Worm (Caenorhabditis elegans): Measurements from ENCODE around the gene K01D12.15.

Gene K01D12.15

DNA sequence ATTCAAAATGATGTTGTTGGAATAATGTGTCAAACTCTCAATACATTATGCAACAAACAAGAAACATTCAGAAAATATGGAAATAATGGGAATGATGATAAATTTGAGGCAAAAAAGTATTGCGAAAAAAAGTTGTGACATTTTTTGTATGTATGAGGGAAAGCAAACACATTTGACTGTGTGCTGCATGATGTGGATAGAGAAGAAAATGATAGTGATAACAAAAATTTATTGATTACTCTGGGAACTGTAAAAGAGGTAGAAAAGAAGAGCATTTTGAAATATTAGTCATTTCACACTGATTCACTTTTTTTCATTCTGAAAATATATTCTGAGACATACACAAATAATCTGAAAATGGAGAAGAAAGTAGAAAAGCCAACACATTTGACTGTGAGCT, 38.4 kb upstream of the K01D12.15 start:
- TF ChIP-seq ceh-19 (GFP tag; optimal IDR thresholded peaks at IDR 0.05): no peak
- TF ChIP-seq tbx-7 (tag; optimal IDR thresholded peaks at IDR 0.05): no peak
- no peak for TF ChIP-seq ztf-16 (tag; optimal IDR thresholded peaks at IDR 0.05)
- TF ChIP-seq sdc-2 (tag; optimal IDR thresholded peaks at IDR 0.05): no peak
- TF ChIP-seq hlh-6 (tag; optimal IDR thresholded peaks at IDR 0.05): no peak

DNA sequence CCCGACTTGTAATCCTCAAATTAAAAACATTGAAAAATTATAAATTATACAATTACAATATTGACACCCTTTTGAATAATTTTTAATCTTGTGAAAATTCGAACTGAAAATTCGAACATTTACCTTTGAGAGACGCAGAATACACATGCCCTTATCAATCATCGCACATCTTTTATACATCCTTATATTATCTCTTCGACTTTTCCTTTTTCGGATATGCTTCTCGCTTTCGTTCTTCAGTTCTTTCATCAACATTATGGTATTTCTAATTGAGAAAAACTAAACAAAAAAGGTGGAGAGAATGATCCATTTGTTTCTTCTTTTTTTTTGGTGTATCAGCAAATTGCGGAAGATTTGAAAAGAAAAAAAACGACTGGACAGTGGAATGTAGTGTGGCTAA, 36.9 kb upstream of the K01D12.15 start:
- TF ChIP-seq fkh-10 (GFP tag; optimal IDR thresholded peaks at IDR 0.05): no peak
- no peak for TF ChIP-seq pqm-1 (tag; optimal IDR thresholded peaks at IDR 0.05)

DNA sequence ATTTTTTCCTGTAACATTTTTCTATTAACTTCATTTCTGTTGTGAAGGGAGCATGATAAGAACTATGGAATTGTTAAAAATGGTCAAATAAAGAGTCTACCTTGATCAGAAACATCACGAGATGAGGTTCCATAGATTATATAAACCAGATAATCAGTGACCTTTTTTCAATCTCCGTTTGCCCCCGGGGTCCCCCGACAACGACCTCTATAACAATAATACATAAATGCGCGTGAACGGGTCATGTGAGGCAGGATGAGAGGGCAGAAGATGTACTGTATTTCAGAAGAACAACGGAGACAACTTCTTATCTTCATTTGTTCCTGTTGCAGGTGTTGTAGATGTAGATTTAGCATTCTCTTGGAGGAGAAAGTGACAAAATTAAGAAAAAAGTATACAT, 34.4 kb upstream of the K01D12.15 start:
- TF ChIP-seq ref-2 (tag; optimal IDR thresholded peaks at IDR 0.05) (no peak), hlh-30 (tag; optimal IDR thresholded peaks at IDR 0.05; ENCODE audit: insufficient read depth) (no peak), ceh-19 (GFP tag; optimal IDR thresholded peaks at IDR 0.05) (no peak), pha-4 (tag; optimal IDR thresholded peaks at IDR 0.05) (no peak), dve-1 (tag; optimal IDR thresholded peaks at IDR 0.05) (no peak), ceh-6 (GFP tag; optimal IDR thresholded peaks at IDR 0.05) (no peak), gmeb-2 (tag; optimal IDR thresholded peaks at IDR 0.05) (no peak), dmd-4 (tag; optimal IDR thresholded peaks at IDR 0.05; ENCODE audit: borderline replicate concordance) (no peak)

DNA sequence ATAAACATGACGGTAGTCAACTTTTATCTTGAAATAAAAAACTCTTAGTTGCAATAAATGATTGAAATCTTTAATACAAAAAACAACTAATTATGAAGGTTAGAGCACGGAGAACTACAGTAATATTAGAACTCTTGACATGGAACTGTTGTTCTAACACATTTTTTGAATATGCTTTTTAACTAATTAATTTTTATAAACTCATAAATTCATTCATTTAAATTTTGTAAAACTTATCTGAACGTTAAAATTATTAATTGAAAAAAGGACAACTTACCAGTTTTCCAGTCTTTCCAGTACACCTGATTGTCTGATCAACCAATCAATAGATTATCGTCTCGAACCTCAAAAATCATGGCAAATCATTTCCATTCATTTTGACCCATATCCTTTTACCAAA, 33.8 kb upstream of the K01D12.15 start, which contains the start of gene sqt-3:
Gene sqt-3 (plus strand): TSS at position 301 of the 400 bp plus-strand sequence.
- no peak for TF ChIP-seq lin-11 (tag; optimal IDR thresholded peaks at IDR 0.05)
- TF ChIP-seq C38D4.7 (GFP tag; optimal IDR thresholded peaks at IDR 0.05): no peak
- no peak for TF ChIP-seq syd-9 (tag; optimal IDR thresholded peaks at IDR 0.05)
- TF ChIP-seq Y22D7AL.16 (tag; optimal IDR thresholded peaks at IDR 0.05): no peak
- no peak for TF ChIP-seq pag-3 (tag; optimal IDR thresholded peaks at IDR 0.05; ENCODE audit: borderline replicate concordance)
- no peak for TF ChIP-seq hlh-13 (GFP tag; optimal IDR thresholded peaks at IDR 0.05)
- no peak for TF ChIP-seq ceh-48 (tag; optimal IDR thresholded peaks at IDR 0.05)
- TF ChIP-seq elt-4 (tag; optimal IDR thresholded peaks at IDR 0.05): no peak
- TF ChIP-seq fkh-10 (GFP tag; optimal IDR thresholded peaks at IDR 0.05): no peak
- TF ChIP-seq nhr-11 (tag; optimal IDR thresholded peaks at IDR 0.05): no peak
- TF ChIP-seq sox-2 (GFP tag; IDR thresholded peaks at IDR 0.05): no peak

DNA sequence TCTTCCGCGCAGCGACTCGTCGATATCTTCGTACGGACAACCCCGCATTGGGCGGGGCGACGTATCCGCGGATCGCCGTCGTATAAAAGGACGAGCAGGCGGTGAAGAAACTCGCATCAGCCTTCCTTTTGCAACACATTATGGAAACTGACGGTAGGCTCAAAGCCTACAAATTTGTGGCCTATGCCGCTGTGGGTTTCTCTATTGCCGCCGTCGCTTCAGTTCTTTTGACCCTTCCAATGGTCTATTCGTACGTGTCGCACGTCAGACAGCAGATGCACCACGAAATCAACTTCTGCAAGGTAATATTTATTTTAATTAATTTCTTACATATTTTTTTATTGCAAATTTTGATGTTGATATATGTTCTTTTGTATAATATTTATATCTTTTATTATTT, 33.4 kb upstream of the K01D12.15 start:
- TF ChIP-seq pha-2 (tag; optimal IDR thresholded peaks at IDR 0.05) (peak; percentile 8), ama-1 (optimal IDR thresholded peaks at IDR 0.05) (peak; percentile 79), T23F11.4 (GFP tag; optimal IDR thresholded peaks at IDR 0.05) (no peak), Y22D7AL.16 (tag; optimal IDR thresholded peaks at IDR 0.05) (no peak)

DNA sequence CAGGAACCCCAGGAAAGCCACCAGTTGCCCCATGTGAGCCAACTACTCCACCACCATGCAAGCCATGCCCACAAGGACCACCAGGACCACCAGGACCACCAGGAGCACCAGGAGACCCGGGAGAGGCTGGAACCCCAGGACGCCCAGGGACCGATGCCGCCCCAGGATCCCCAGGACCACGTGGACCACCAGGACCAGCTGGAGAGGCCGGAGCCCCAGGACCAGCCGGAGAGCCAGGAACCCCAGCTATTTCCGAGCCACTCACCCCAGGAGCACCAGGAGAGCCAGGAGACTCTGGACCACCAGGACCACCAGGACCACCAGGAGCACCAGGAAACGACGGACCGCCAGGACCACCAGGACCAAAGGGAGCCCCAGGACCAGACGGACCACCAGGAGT, 32.7 kb upstream of the K01D12.15 start:
- TF ChIP-seq sdc-2 (tag; optimal IDR thresholded peaks at IDR 0.05) (peak; percentile 18), lin-11 (tag; optimal IDR thresholded peaks at IDR 0.05) (no peak), hlh-30 (tag; optimal IDR thresholded peaks at IDR 0.05; ENCODE audit: insufficient read depth) (no peak), fkh-6 (tag; optimal IDR thresholded peaks at IDR 0.05) (peak; percentile 11), dmd-4 (tag; optimal IDR thresholded peaks at IDR 0.05; ENCODE audit: borderline replicate concordance) (peak; percentile 7), hlh-6 (tag; optimal IDR thresholded peaks at IDR 0.05) (peak; percentile 53), nfya-1 (tag; optimal IDR thresholded peaks at IDR 0.05) (no peak), elt-4 (tag; optimal IDR thresholded peaks at IDR 0.05) (no peak), pha-4 (tag; optimal IDR thresholded peaks at IDR 0.05) (no peak)

DNA sequence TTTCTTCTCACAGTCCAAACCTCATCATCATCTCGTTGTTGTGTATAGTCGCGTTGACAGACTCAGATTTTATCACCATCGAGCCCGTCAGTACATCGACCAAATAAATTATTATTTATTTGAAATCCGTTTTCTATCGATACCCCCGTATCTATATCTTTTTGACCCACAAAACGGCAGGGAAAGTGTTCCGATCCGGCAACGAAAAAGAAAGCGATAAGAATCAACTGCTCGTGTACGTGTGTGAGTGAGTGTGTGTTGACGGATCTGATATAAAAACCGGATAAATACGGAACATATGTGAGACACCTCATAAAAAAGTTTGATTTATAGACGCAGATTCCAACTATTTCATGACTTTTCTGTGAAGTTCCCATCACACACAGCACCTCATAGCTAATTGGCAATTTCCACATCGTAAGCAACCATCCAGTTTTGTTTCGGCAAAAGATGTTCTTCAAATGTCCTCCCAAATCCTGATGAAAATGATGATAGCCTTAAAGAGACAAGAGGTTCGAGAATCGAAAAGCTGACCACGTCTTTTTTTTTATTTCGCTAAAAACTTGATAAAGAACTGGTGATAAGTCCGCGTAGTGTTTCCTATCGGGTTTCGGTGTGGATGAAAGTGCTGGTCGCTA, 31.9 kb upstream of the K01D12.15 start:
- TF ChIP-seq pat-9 (tag; optimal IDR thresholded peaks at IDR 0.05): no peak
- no peak for TF ChIP-seq elt-2 (tag; optimal IDR thresholded peaks at IDR 0.05)
- no peak for TF ChIP-seq unc-42 (tag; optimal IDR thresholded peaks at IDR 0.05)
- TF ChIP-seq ceh-2 (tag; optimal IDR thresholded peaks at IDR 0.05): no peak
- peak; percentile 20 for TF ChIP-seq rnt-1 (tag; optimal IDR thresholded peaks at IDR 0.05)
- no peak for TF ChIP-seq K09A11.1 (tag; optimal IDR thresholded peaks at IDR 0.05; ENCODE audit: insufficient read depth)
- no peak for TF ChIP-seq C38D4.7 (GFP tag; optimal IDR thresholded peaks at IDR 0.05)
- no peak for TF ChIP-seq F13H6.1 (tag; optimal IDR thresholded peaks at IDR 0.05)
- no peak for TF ChIP-seq ceh-45 (GFP tag; IDR thresholded peaks at IDR 0.05)
- TF ChIP-seq pax-1 (tag; optimal IDR thresholded peaks at IDR 0.05): no peak
- no peak for TF ChIP-seq sdc-2 (tag; optimal IDR thresholded peaks at IDR 0.05)
- no peak for TF ChIP-seq unc-86 (tag; optimal IDR thresholded peaks at IDR 0.05)
- no peak for TF ChIP-seq K02D7.2 (tag; optimal IDR thresholded peaks at IDR 0.05)
- TF ChIP-seq zip-5 (tag; optimal IDR thresholded peaks at IDR 0.05): no peak
- TF ChIP-seq ama-1 (optimal IDR thresholded peaks at IDR 0.05): peak; percentile 91

Data from whole organism, late embryonic.